Worm (Caenorhabditis elegans): Measurements from ENCODE around the gene K08D10.13.
A peak's percentile ranks its signal among the peaks of the same experiment; 100 is the strongest.

Gene K08D10.13

ce11 chrIV:4215349-4215748, 44.0 kb upstream of the K08D10.13 start (continued):
- no peak for TF ChIP-seq F10B5.3 (tag; optimal IDR thresholded peaks at IDR 0.05)
- no peak for TF ChIP-seq lin-39 (tag; optimal IDR thresholded peaks at IDR 0.05)
- TF ChIP-seq unc-62 (GFP tag; optimal IDR thresholded peaks at IDR 0.05 in 1 of 2): peak in 1 of 2 experiments; percentile 96
- TF ChIP-seq unc-62 (tag; optimal IDR thresholded peaks at IDR 0.05): no peak
- TF ChIP-seq nhr-41 (GFP tag; IDR thresholded peaks at IDR 0.05): no peak
- peak in 1 of 2 experiments; percentile 57 for TF ChIP-seq hif-1 (tag; optimal IDR thresholded peaks at IDR 0.05)
- TF ChIP-seq nhr-11 (tag; optimal IDR thresholded peaks at IDR 0.05): peak; percentile 28
- TF ChIP-seq mep-1 (tag; optimal IDR thresholded peaks at IDR 0.05): peak; percentile 80
- TF ChIP-seq nhr-77 (tag; optimal IDR thresholded peaks at IDR 0.05): no peak
- TF ChIP-seq dve-1 (tag; optimal IDR thresholded peaks at IDR 0.05; ENCODE audit: insufficient read depth): peak; percentile 82
- TF ChIP-seq T20F7.1 (GFP tag; optimal IDR thresholded peaks at IDR 0.05): no peak
- no peak for TF ChIP-seq F37D6.2 (tag; optimal IDR thresholded peaks at IDR 0.05)
- peak; percentile 90 for TF ChIP-seq nhr-28 (tag; optimal IDR thresholded peaks at IDR 0.05)

- TF ChIP-seq lir-3 (tag; optimal IDR thresholded peaks at IDR 0.05) (no peak), madf-9 (GFP tag; conservative IDR thresholded peaks at IDR 0.05) (no peak), nhr-28 (tag; optimal IDR thresholded peaks at IDR 0.05) (peak; percentile 100), nhr-77 (tag; optimal IDR thresholded peaks at IDR 0.05) (peak; percentile 40), unc-62 (GFP tag; optimal IDR thresholded peaks at IDR 0.05 in 1 of 2) (peak in 1 of 2 experiments; percentile 74), unc-62 (tag; optimal IDR thresholded peaks at IDR 0.05) (no peak), hif-1 (tag; optimal IDR thresholded peaks at IDR 0.05) (peak in 1 of 2 experiments; percentile 24), nhr-6 (tag; optimal IDR thresholded peaks at IDR 0.05) (no peak), snpc-1.2 (GFP tag; IDR thresholded peaks at IDR 0.05) (no peak), Y75B8A.6 (GFP tag; IDR thresholded peaks at IDR 0.05) (no peak), egl-43 (GFP tag; IDR thresholded peaks at IDR 0.05) (no peak), ces-1 (GFP tag; optimal IDR thresholded peaks at IDR 0.05) (no peak), mep-1 (tag; optimal IDR thresholded peaks at IDR 0.05) (peak; percentile 0), nhr-102 (tag; optimal IDR thresholded peaks at IDR 0.05) (peak; percentile 25), mdl-1 (tag; optimal IDR thresholded peaks at IDR 0.05) (peak in 1 of 2 experiments; percentile 61), nhr-48 (tag; optimal IDR thresholded peaks at IDR 0.05) (peak; percentile 78), dve-1 (tag; optimal IDR thresholded peaks at IDR 0.05; ENCODE audit: insufficient read depth) (peak; percentile 46), set-16 (GFP tag; IDR thresholded peaks at IDR 0.05) (no peak), dmd-6 (GFP tag; IDR thresholded peaks at IDR 0.05) (peak; percentile 70), lin-13 (GFP tag; optimal IDR thresholded peaks at IDR 0.05) (peak; percentile 50), ceh-28 (tag; optimal IDR thresholded peaks at IDR 0.05) (no peak), lsy-2 (tag; optimal IDR thresholded peaks at IDR 0.05) (peak in 1 of 2 experiments; percentile 6), gei-8 (GFP tag; optimal IDR thresholded peaks at IDR 0.05) (no peak), pqm-1 (tag; optimal IDR thresholded peaks at IDR 0.05) (peak; percentile 44), hlh-30 (tag; optimal IDR thresholded peaks at IDR 0.05; ENCODE audit: insufficient read depth) (peak; percentile 34), hlh-11 (tag; optimal IDR thresholded peaks at IDR 0.05) (peak; percentile 51), lin-38 (GFP tag; IDR thresholded peaks at IDR 0.05) (no peak), daf-16 (GFP tag; optimal IDR thresholded peaks at IDR 0.05) (no peak), daf-16 (tag; optimal IDR thresholded peaks at IDR 0.05) (peak; percentile 48), Y48G9A.11 (GFP tag; IDR thresholded peaks at IDR 0.05) (no peak), mxl-3 (GFP tag; optimal IDR thresholded peaks at IDR 0.05) (peak; percentile 45), php-3 (GFP tag; IDR thresholded peaks at IDR 0.05) (peak; percentile 43; the same call in 1 of the 2 replicates), tag-97 (GFP tag; IDR thresholded peaks at IDR 0.05) (no peak)
These were observed 41.4 kb upstream of the K08D10.13 start for ce11 chrIV:4212733-4213132.

ce11 chrIV:4210868-4211267, 39.5 kb upstream of the K08D10.13 start:
- peak; percentile 44 for TF ChIP-seq rbr-2 (tag; optimal IDR thresholded peaks at IDR 0.05)
- peak; percentile 74 for TF ChIP-seq set-16 (GFP tag; IDR thresholded peaks at IDR 0.05)
- peak; percentile 33 to 67 for TF ChIP-seq mdl-1 (tag; optimal IDR thresholded peaks at IDR 0.05)
- no peak for TF ChIP-seq tag-97 (GFP tag; IDR thresholded peaks at IDR 0.05)
- no peak for TF ChIP-seq spr-3 (GFP tag; optimal IDR thresholded peaks at IDR 0.05)
- peak in 1 of 2 experiments; percentile 78 for TF ChIP-seq unc-62 (GFP tag; optimal IDR thresholded peaks at IDR 0.05 in 1 of 2)
- TF ChIP-seq unc-62 (tag; optimal IDR thresholded peaks at IDR 0.05): no peak
- TF ChIP-seq ctbp-1 (GFP tag; IDR thresholded peaks at IDR 0.05): 0 out of 2 replicates have a peak, but pooled peaks have one; percentile 20
- peak; percentile 12 for TF ChIP-seq mes-2 (tag; optimal IDR thresholded peaks at IDR 0.05; ENCODE audit: poor library complexity, severe bottlenecking)
- TF ChIP-seq hlh-11 (tag; optimal IDR thresholded peaks at IDR 0.05): peak; percentile 2
- TF ChIP-seq lsy-2 (tag; optimal IDR thresholded peaks at IDR 0.05): peak in 1 of 2 experiments; percentile 5

Measured in whole organism, L4 larva.